Worm (Caenorhabditis elegans): ENCODE data around the gene cox-5A.

Gene cox-5A

ce11 chrIII:12874606-12875066 is 30.7 kb upstream of the cox-5A start, which contains the start of the genes mrg-1 and spcs-2 (continued):
- peak; percentile 50 for TF ChIP-seq ceh-30 (tag; optimal IDR thresholded peaks at IDR 0.05)
- peak; percentile 60 for TF ChIP-seq zip-5 (tag; optimal IDR thresholded peaks at IDR 0.05)
- TF ChIP-seq mec-3 (tag; optimal IDR thresholded peaks at IDR 0.05; ENCODE audit: borderline replicate concordance), result no peak
- TF ChIP-seq pax-1 (tag; optimal IDR thresholded peaks at IDR 0.05), result peak; percentile 10
- TF ChIP-seq lin-11 (tag; optimal IDR thresholded peaks at IDR 0.05), result peak; percentile 38
- TF ChIP-seq ama-1 (optimal IDR thresholded peaks at IDR 0.05), result no peak
- peak; percentile 81 for TF ChIP-seq rnt-1 (tag; optimal IDR thresholded peaks at IDR 0.05)
- peak; percentile 57; the same call in 1 of the 2 replicates for TF ChIP-seq ceh-45 (GFP tag; IDR thresholded peaks at IDR 0.05)
- no peak for TF ChIP-seq nhr-11 (tag; optimal IDR thresholded peaks at IDR 0.05)
- peak; percentile 43 for TF ChIP-seq dve-1 (tag; optimal IDR thresholded peaks at IDR 0.05)
- TF ChIP-seq ceh-22 (tag; optimal IDR thresholded peaks at IDR 0.05), result no peak
- TF ChIP-seq pag-3 (tag; optimal IDR thresholded peaks at IDR 0.05; ENCODE audit: borderline replicate concordance), result no peak
- peak; percentile 27; the same call in 1 of the 2 replicates for TF ChIP-seq sox-2 (GFP tag; IDR thresholded peaks at IDR 0.05)
- peak; percentile 45 for TF ChIP-seq ahr-1 (tag; optimal IDR thresholded peaks at IDR 0.05)
- peak; percentile 58 for TF ChIP-seq unc-42 (tag; optimal IDR thresholded peaks at IDR 0.05)
- TF ChIP-seq ceh-6 (GFP tag; optimal IDR thresholded peaks at IDR 0.05), result no peak
- TF ChIP-seq sox-4 (tag; optimal IDR thresholded peaks at IDR 0.05), result peak; percentile 69
- TF ChIP-seq pat-9 (tag; optimal IDR thresholded peaks at IDR 0.05), result peak; percentile 69
- peak; percentile 48 for TF ChIP-seq odd-2 (tag; optimal IDR thresholded peaks at IDR 0.05)
- TF ChIP-seq syd-9 (tag; optimal IDR thresholded peaks at IDR 0.05), result peak; percentile 47

- TF ChIP-seq unc-42 (tag; optimal IDR thresholded peaks at IDR 0.05) (no peak), K02D7.2 (tag; optimal IDR thresholded peaks at IDR 0.05) (no peak), ttx-3 (tag; optimal IDR thresholded peaks at IDR 0.05) (no peak), Y22D7AL.16 (tag; optimal IDR thresholded peaks at IDR 0.05) (no peak), nfya-1 (tag; optimal IDR thresholded peaks at IDR 0.05) (no peak), ceh-9 (tag; optimal IDR thresholded peaks at IDR 0.05) (no peak), ref-2 (tag; optimal IDR thresholded peaks at IDR 0.05) (no peak), lim-6 (tag; optimal IDR thresholded peaks at IDR 0.05) (no peak), sox-2 (GFP tag; IDR thresholded peaks at IDR 0.05) (no peak)
Observed at ce11 chrIII:12875653-12876052, 29.6 kb upstream of the cox-5A start.

- TF ChIP-seq tbx-2 (tag; optimal IDR thresholded peaks at IDR 0.05), result peak; percentile 43
- peak; percentile 15 for TF ChIP-seq ref-2 (tag; optimal IDR thresholded peaks at IDR 0.05)
- peak; percentile 66 for TF ChIP-seq ceh-31 (tag; optimal IDR thresholded peaks at IDR 0.05)
- TF ChIP-seq ets-4 (tag; optimal IDR thresholded peaks at IDR 0.05), result no peak
Observed at ce11 chrIII:12877527-12878234, 27.6 kb upstream of the cox-5A start, which contains the start of the genes cec-7 and enu-3.5. Gene cec-7, minus strand, starts transcription at chrIII:12877577. Gene enu-3.5, plus strand, starts transcription at chrIII:12878196.

ce11 chrIII:12880704-12881103 is 24.6 kb upstream of the cox-5A start:
- TF ChIP-seq hlh-30 (tag; optimal IDR thresholded peaks at IDR 0.05; ENCODE audit: insufficient read depth) (no peak), sox-2 (GFP tag; IDR thresholded peaks at IDR 0.05) (no peak), tbx-2 (tag; optimal IDR thresholded peaks at IDR 0.05) (no peak), zip-5 (tag; optimal IDR thresholded peaks at IDR 0.05) (no peak), lim-6 (tag; optimal IDR thresholded peaks at IDR 0.05) (no peak), lin-11 (tag; optimal IDR thresholded peaks at IDR 0.05) (no peak), ahr-1 (tag; optimal IDR thresholded peaks at IDR 0.05) (no peak), ceh-19 (GFP tag; optimal IDR thresholded peaks at IDR 0.05) (no peak), hlh-6 (tag; optimal IDR thresholded peaks at IDR 0.05) (no peak), C38D4.7 (GFP tag; optimal IDR thresholded peaks at IDR 0.05) (no peak), ceh-24 (tag; optimal IDR thresholded peaks at IDR 0.05) (no peak), pros-1 (tag; optimal IDR thresholded peaks at IDR 0.05) (no peak), ztf-16 (tag; optimal IDR thresholded peaks at IDR 0.05) (no peak), ceh-31 (tag; optimal IDR thresholded peaks at IDR 0.05) (no peak), elt-2 (tag; optimal IDR thresholded peaks at IDR 0.05) (no peak), tbx-7 (tag; optimal IDR thresholded peaks at IDR 0.05) (no peak), F13H6.1 (tag; optimal IDR thresholded peaks at IDR 0.05) (no peak), pat-9 (tag; optimal IDR thresholded peaks at IDR 0.05) (no peak), npax-4 (tag; optimal IDR thresholded peaks at IDR 0.05) (no peak), ref-2 (tag; optimal IDR thresholded peaks at IDR 0.05) (no peak)
